Worm (Caenorhabditis elegans): ENCODE results near the gene ZK829.7.

DNA sequence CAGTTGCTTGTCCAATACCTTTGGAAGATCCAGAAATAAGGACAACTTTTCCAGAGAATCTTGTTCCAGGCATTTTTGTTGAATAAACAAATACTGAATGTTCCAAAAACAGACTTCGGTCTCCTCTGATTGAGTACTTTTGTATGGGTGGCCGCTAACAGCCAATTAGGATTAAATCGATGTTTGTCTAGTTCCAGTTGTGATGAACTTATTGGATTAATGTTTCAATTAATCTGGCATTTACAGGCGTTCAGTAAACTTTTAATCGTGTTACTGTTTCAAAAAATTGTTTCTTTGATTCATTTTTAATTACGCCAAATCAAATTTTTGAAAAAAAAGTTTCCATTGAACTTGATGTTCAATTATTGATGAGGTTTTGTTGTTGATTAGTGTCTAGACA, 19.0 kb downstream of the ZK829.7 start, which contains the start of gene ZK829.1:
- TF ChIP-seq dao-5 (tag; optimal IDR thresholded peaks at IDR 0.05) (no peak), him-1 (tag; optimal IDR thresholded peaks at IDR 0.05) (no peak)

Data from whole organism, L4/young adult.